Worm (Caenorhabditis elegans) whole organism, early embryonic: ENCODE results near the gene C23F12.9.

Experiments
- B0310.2 ChIP-seq: sonication (generic microtip); optimal IDR thresholded peaks from 2 replicates; lab custom pipeline; 2016; ENCODE audit warnings: mild to moderate bottlenecking, missing genetic modification characterization, missing compliant biosample characterization
- F13C5.2 ChIP-seq: sonication (generic microtip); optimal IDR thresholded peaks from 2 replicates; lab custom pipeline; 2017; ENCODE audit warnings: mild to moderate bottlenecking, missing genetic modification characterization, inconsistent platforms, missing compliant biosample characterization
- aly-1 ChIP-seq: sonication (generic microtip); optimal IDR thresholded peaks from 2 replicates; lab custom pipeline; 2016; ENCODE audit warnings: missing genetic modification characterization, missing compliant biosample characterization
- ama-1 ChIP-seq: fragments of 150-350 bp; optimal IDR thresholded peaks from 2 replicates; lab custom pipeline; 2014
- ceh-13 ChIP-seq: fragments of 200-800 bp; sonication (Bioruptor generic); optimal IDR thresholded peaks from 2 replicates; lab custom pipeline; 2018; ENCODE audit warnings: mild to moderate bottlenecking, missing genetic modification characterization, missing compliant biosample characterization
- ceh-36 ChIP-seq: sonication (generic microtip); optimal IDR thresholded peaks from 2 replicates; lab custom pipeline; 2016; ENCODE audit warnings: missing genetic modification characterization, inconsistent platforms, missing compliant biosample characterization
- ets-7 ChIP-seq: sonication (generic microtip); optimal IDR thresholded peaks from 2 replicates; lab custom pipeline; 2016; ENCODE audit warnings: missing genotype, missing genetic modification characterization, missing compliant biosample characterization
- flt-1 ChIP-seq: fragments of 200-800 bp; sonication (Bioruptor generic); IDR thresholded peaks from 2 replicates; pipeline ENCODE4 v1.3.6; 2022; ENCODE audit warnings: missing genetic modification characterization, missing compliant biosample characterization
- hmbx-1 ChIP-seq: sonication (generic microtip); optimal IDR thresholded peaks from 2 replicates; lab custom pipeline; 2016; ENCODE audit warnings: mild to moderate bottlenecking, missing genetic modification characterization, missing compliant biosample characterization
- hmg-4 ChIP-seq: fragments of 200-800 bp; sonication (Bioruptor generic); optimal IDR thresholded peaks from 2 replicates; lab custom pipeline; 2018; ENCODE audit warnings: mild to moderate bottlenecking, missing genetic modification characterization, missing compliant biosample characterization
- hnd-1 ChIP-seq: sonication (generic microtip); optimal IDR thresholded peaks from 2 replicates; lab custom pipeline; 2016; ENCODE audit warnings: missing genetic modification characterization, missing compliant biosample characterization
- pes-1 ChIP-seq: fragments of 200-800 bp; sonication (Bioruptor generic); IDR thresholded peaks from 2 replicates; pipeline ENCODE4 v1.3.6; 2022; ENCODE audit warnings: missing genetic modification reagents, missing genetic modification characterization, missing compliant biosample characterization
- scrt-1 ChIP-seq: fragments of 200-800 bp; sonication (Bioruptor generic); IDR thresholded peaks from 2 replicates; pipeline ENCODE4 v1.3.6; 2022; ENCODE audit warnings: missing genetic modification characterization, missing compliant biosample characterization
- sea-1 ChIP-seq: fragments of 200-800 bp; sonication (Bioruptor generic); conservative IDR thresholded peaks from 2 replicates; pipeline ENCODE4 v1.3.6; 2022; ENCODE audit warnings: missing genetic modification characterization, missing compliant biosample characterization
- tbx-11 ChIP-seq: fragments of 200-800 bp; sonication (Bioruptor generic); IDR thresholded peaks from 2 replicates; pipeline ENCODE4 v1.3.6; 2022; ENCODE audit warnings: missing genetic modification characterization, missing compliant biosample characterization
- tbx-37 ChIP-seq: fragments of 200-800 bp; sonication (Bioruptor generic); conservative IDR thresholded peaks from 2 replicates; pipeline ENCODE4 v1.3.6; 2022; ENCODE audit warnings: missing genetic modification reagents, missing genetic modification characterization, missing compliant biosample characterization
- tra-4 ChIP-seq: sonication (generic microtip); optimal IDR thresholded peaks from 2 replicates; lab custom pipeline; 2017; ENCODE audit warnings: missing genetic modification characterization, missing compliant biosample characterization

Gene C23F12.9

ce11 chrX:9372221-9372620, 21.6 kb upstream of the C23F12.9 start:
- no peak for TF ChIP-seq hmg-4 (GFP tag; lab: Kevin White, UChicago)
- no peak for TF ChIP-seq ets-7 (tag; lab: Kevin White, UChicago)
- TF ChIP-seq ceh-13: no peak
- TF ChIP-seq B0310.2 (tag; lab: Kevin White, UChicago): no peak
- TF ChIP-seq flt-1: no peak
- no peak for TF ChIP-seq ceh-36 (tag; lab: Kevin White, UChicago)
- no peak for TF ChIP-seq pes-1 (GFP tag; lab: Robert Waterston, UW)
- TF ChIP-seq hmbx-1: no peak
- no peak for TF ChIP-seq aly-1 (tag; lab: Kevin White, UChicago)

- TF ChIP-seq ceh-36 (tag; lab: Kevin White, UChicago) (no peak), aly-1 (tag; lab: Kevin White, UChicago) (no peak), hnd-1 (tag; lab: Kevin White, UChicago) (no peak), B0310.2 (tag; lab: Kevin White, UChicago) (no peak), flt-1 (peak; percentile 42), scrt-1 (0 out of 2 replicates have a peak, but pooled peaks have one; percentile 12), ceh-13 (peak; percentile 46), pes-1 (GFP tag; lab: Robert Waterston, UW) (peak; percentile 72), tra-4 (no peak), tbx-37 (GFP tag; lab: Robert Waterston, UW) (0 out of 2 replicates have a peak, but pooled peaks have one; percentile 25), ets-7 (tag; lab: Kevin White, UChicago) (no peak), hmg-4 (GFP tag; lab: Kevin White, UChicago) (no peak)
Measured at ce11 chrX:9372987-9373386, 20.9 kb upstream of the C23F12.9 start.

- TF ChIP-seq hmbx-1: no peak
- no peak for TF ChIP-seq ets-7 (tag; lab: Kevin White, UChicago)
- TF ChIP-seq tbx-37 (GFP tag; lab: Robert Waterston, UW): no peak
- TF ChIP-seq pes-1 (GFP tag; lab: Robert Waterston, UW): no peak
- TF ChIP-seq ama-1 (lab: Kevin White, UChicago): no peak
- no peak for TF ChIP-seq tbx-11
- TF ChIP-seq ceh-36 (tag; lab: Kevin White, UChicago): no peak
- TF ChIP-seq aly-1 (tag; lab: Kevin White, UChicago): no peak
- TF ChIP-seq B0310.2 (tag; lab: Kevin White, UChicago): no peak
- no peak for TF ChIP-seq scrt-1
Measured at ce11 chrX:9373729-9374128, 20.1 kb upstream of the C23F12.9 start.

ce11 chrX:9387041-9387440, 6.8 kb upstream of the C23F12.9 start, which contains the start of gene C23F12.4:
C23F12.4 (plus strand) TSS chrX:9387341.
- TF ChIP-seq hmbx-1: no peak
- TF ChIP-seq hmg-4 (GFP tag; lab: Kevin White, UChicago): no peak
- no peak for TF ChIP-seq scrt-1
- TF ChIP-seq F13C5.2 (tag; lab: Kevin White, UChicago): no peak
- no peak for TF ChIP-seq tbx-37 (GFP tag; lab: Robert Waterston, UW)
- TF ChIP-seq tbx-11: no peak
- TF ChIP-seq tra-4: no peak
- TF ChIP-seq pes-1 (GFP tag; lab: Robert Waterston, UW): no peak
- no peak for TF ChIP-seq ceh-36 (tag; lab: Kevin White, UChicago)
- no peak for TF ChIP-seq ets-7 (tag; lab: Kevin White, UChicago)
- TF ChIP-seq flt-1: no peak
- no peak for TF ChIP-seq ama-1 (lab: Kevin White, UChicago)
- TF ChIP-seq ceh-13: no peak
- TF ChIP-seq sea-1 (GFP tag; lab: Robert Waterston, UW): no peak

ce11 chrX:9388686-9389085, 5.2 kb upstream of the C23F12.9 start:
- TF ChIP-seq tbx-37 (GFP tag; lab: Robert Waterston, UW): no peak
- no peak for TF ChIP-seq pes-1 (GFP tag; lab: Robert Waterston, UW)
- TF ChIP-seq tbx-11: no peak
- TF ChIP-seq ama-1 (lab: Kevin White, UChicago): no peak
- TF ChIP-seq ceh-36 (tag; lab: Kevin White, UChicago): no peak
- no peak for TF ChIP-seq ets-7 (tag; lab: Kevin White, UChicago)

ce11 chrX:9391345-9391744, 2.5 kb upstream of the C23F12.9 start, which contains the start of gene C23F12.3:
C23F12.3 (plus strand) TSS chrX:9391645.
- TF ChIP-seq aly-1 (tag; lab: Kevin White, UChicago) (no peak), hmg-4 (GFP tag; lab: Kevin White, UChicago) (no peak), flt-1 (no peak), tbx-37 (GFP tag; lab: Robert Waterston, UW) (no peak), pes-1 (GFP tag; lab: Robert Waterston, UW) (no peak), ceh-36 (tag; lab: Kevin White, UChicago) (no peak), ceh-13 (no peak), B0310.2 (tag; lab: Kevin White, UChicago) (no peak), tra-4 (no peak)

- no peak for TF ChIP-seq tbx-11
- TF ChIP-seq tra-4: no peak
- no peak for TF ChIP-seq flt-1
- no peak for TF ChIP-seq sea-1 (GFP tag; lab: Robert Waterston, UW)
- TF ChIP-seq ceh-36 (tag; lab: Kevin White, UChicago): no peak
- TF ChIP-seq aly-1 (tag; lab: Kevin White, UChicago): no peak
- no peak for TF ChIP-seq hmg-4 (GFP tag; lab: Kevin White, UChicago)
- no peak for TF ChIP-seq pes-1 (GFP tag; lab: Robert Waterston, UW)
- no peak for TF ChIP-seq B0310.2 (tag; lab: Kevin White, UChicago)
- TF ChIP-seq ets-7 (tag; lab: Kevin White, UChicago): no peak
- no peak for TF ChIP-seq tbx-37 (GFP tag; lab: Robert Waterston, UW)
- no peak for TF ChIP-seq F13C5.2 (tag; lab: Kevin White, UChicago)
- TF ChIP-seq ceh-13: no peak
- no peak for TF ChIP-seq hnd-1 (tag; lab: Kevin White, UChicago)
- TF ChIP-seq ama-1 (lab: Kevin White, UChicago): no peak
- no peak for TF ChIP-seq hmbx-1
- TF ChIP-seq scrt-1: no peak
Measured at ce11 chrX:9397401-9397800, 3.6 kb downstream of the C23F12.9 start, which contains the start of gene fln-2. fln-2 (plus strand) TSS chrX:9397701.
